Worm (Caenorhabditis elegans): ENCODE data around the gene B0495.9.

B0495.9 gene

ce11 chrII:7695636-7696035, 12.9 kb downstream of the B0495.9 start:
- TF ChIP-seq lsy-2 (tag; optimal IDR thresholded peaks at IDR 0.05), result no peak
- no peak for TF ChIP-seq elt-3 (tag; optimal IDR thresholded peaks at IDR 0.05)
- no peak for TF ChIP-seq sptf-1 (tag; optimal IDR thresholded peaks at IDR 0.05)
- TF ChIP-seq tbx-8 (GFP tag; optimal IDR thresholded peaks at IDR 0.05), result no peak

ce11 chrII:7694745-7695144, 13.8 kb downstream of the B0495.9 start:
- TF ChIP-seq ceh-83 (GFP tag; optimal IDR thresholded peaks at IDR 0.05), result no peak
- no peak for TF ChIP-seq cnd-1 (tag; optimal IDR thresholded peaks at IDR 0.05)
- TF ChIP-seq mep-1 (tag; optimal IDR thresholded peaks at IDR 0.05), result no peak
- TF ChIP-seq nhr-76 (tag; optimal IDR thresholded peaks at IDR 0.05), result no peak
- no peak for TF ChIP-seq flh-1 (GFP tag; optimal IDR thresholded peaks at IDR 0.05)
- no peak for TF ChIP-seq hlh-1 (tag; optimal IDR thresholded peaks at IDR 0.05)
- no peak for TF ChIP-seq drap-1 (GFP tag; optimal IDR thresholded peaks at IDR 0.05)
- no peak for TF ChIP-seq zip-8 (tag; optimal IDR thresholded peaks at IDR 0.05)
- TF ChIP-seq elt-1 (tag; optimal IDR thresholded peaks at IDR 0.05; ENCODE audit: borderline replicate concordance, insufficient read depth), result no peak
- TF ChIP-seq snpc-4 (tag; optimal IDR thresholded peaks at IDR 0.05), result no peak
- no peak for TF ChIP-seq nhr-237 (tag; optimal IDR thresholded peaks at IDR 0.05)
- TF ChIP-seq lsy-2 (tag; optimal IDR thresholded peaks at IDR 0.05), result no peak
- no peak for TF ChIP-seq nhr-2 (tag; optimal IDR thresholded peaks at IDR 0.05)
- TF ChIP-seq blmp-1 (tag; optimal IDR thresholded peaks at IDR 0.05), result no peak
- TF ChIP-seq tbx-8 (GFP tag; optimal IDR thresholded peaks at IDR 0.05), result no peak
- TF ChIP-seq lin-13 (tag; optimal IDR thresholded peaks at IDR 0.05), result no peak
- TF ChIP-seq ham-2 (GFP tag; optimal IDR thresholded peaks at IDR 0.05), result no peak
- TF ChIP-seq mls-2 (tag; optimal IDR thresholded peaks at IDR 0.05), result no peak
- no peak for TF ChIP-seq nhr-12 (tag; optimal IDR thresholded peaks at IDR 0.05)

DNA sequence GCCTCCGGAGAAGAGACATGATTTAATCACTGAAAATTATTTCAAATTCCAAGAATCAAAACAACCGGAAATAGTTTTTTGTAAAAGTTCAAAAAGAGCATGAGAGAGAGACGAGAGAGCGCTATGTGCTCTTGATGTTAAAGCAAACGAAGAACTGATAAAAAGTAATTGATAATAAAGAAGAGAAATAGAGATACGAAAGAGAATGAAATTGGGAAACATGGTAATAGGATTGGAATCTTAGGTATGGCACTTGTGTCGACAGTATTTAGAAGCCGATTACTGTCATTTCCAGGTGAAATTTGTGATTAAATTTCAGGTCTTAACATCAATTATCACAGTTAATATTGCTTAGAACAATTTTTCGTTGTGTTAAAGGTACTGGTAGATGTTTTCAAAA, 14.6 kb downstream of the B0495.9 start, which contains the start of gene nhx-2:
TSS of gene nhx-2 (minus strand) at position 29 of the 400 bp plus-strand sequence.
- TF ChIP-seq drap-1 (GFP tag; optimal IDR thresholded peaks at IDR 0.05), result no peak
- TF ChIP-seq lin-32 (GFP tag; optimal IDR thresholded peaks at IDR 0.05), result no peak
- TF ChIP-seq tbx-8 (GFP tag; optimal IDR thresholded peaks at IDR 0.05), result no peak
- no peak for TF ChIP-seq elt-1 (tag; optimal IDR thresholded peaks at IDR 0.05; ENCODE audit: borderline replicate concordance, insufficient read depth)

- TF ChIP-seq cnd-1 (tag; optimal IDR thresholded peaks at IDR 0.05), result no peak
- TF ChIP-seq unc-120 (tag; optimal IDR thresholded peaks at IDR 0.05; ENCODE audit: poor library complexity, severe bottlenecking), result no peak
- TF ChIP-seq ceh-83 (GFP tag; optimal IDR thresholded peaks at IDR 0.05), result no peak
- TF ChIP-seq lsy-2 (tag; optimal IDR thresholded peaks at IDR 0.05), result no peak
- TF ChIP-seq mab-5 (tag; optimal IDR thresholded peaks at IDR 0.05), result no peak
Measured at ce11 chrII:7690384-7690783, 18.1 kb downstream of the B0495.9 start, which contains the start of gene pid-1. Gene pid-1, minus strand, starts transcription at chrII:7690556.

DNA sequence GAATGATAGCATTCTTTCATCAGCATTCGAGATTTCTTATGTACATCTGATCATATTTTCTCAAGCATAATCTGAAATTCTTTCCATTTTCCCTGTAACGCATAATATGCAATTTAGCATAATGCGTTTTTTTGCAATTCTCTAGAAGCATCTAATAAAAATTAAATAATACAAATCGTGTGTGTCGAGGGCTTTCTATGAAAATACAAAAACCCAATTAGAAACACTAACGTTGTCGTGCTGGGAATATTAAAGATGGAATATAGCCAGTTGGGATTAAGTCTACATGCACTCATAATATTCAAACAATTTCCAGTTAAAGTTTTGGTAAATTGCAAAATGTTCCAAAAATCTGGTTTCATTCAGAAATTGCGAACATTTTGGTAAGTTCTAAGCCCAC, 23.9 kb downstream of the B0495.9 start, which contains the start of gene F18A1.1:
TSS of gene F18A1.1 (plus strand) at position 301 of the 400 bp plus-strand sequence.
- TF ChIP-seq cnd-1 (tag; optimal IDR thresholded peaks at IDR 0.05) (no peak), lin-32 (GFP tag; optimal IDR thresholded peaks at IDR 0.05) (no peak), mab-5 (tag; optimal IDR thresholded peaks at IDR 0.05) (no peak), pha-4 (tag; optimal IDR thresholded peaks at IDR 0.05) (no peak), unc-120 (tag; optimal IDR thresholded peaks at IDR 0.05; ENCODE audit: poor library complexity, severe bottlenecking) (no peak), lsy-2 (tag; optimal IDR thresholded peaks at IDR 0.05) (no peak), nhr-237 (tag; optimal IDR thresholded peaks at IDR 0.05) (no peak)

- TF ChIP-seq ceh-43 (GFP tag; optimal IDR thresholded peaks at IDR 0.05) (no peak), nhr-237 (tag; optimal IDR thresholded peaks at IDR 0.05) (no peak), elt-3 (tag; optimal IDR thresholded peaks at IDR 0.05) (no peak), ztf-11 (tag; optimal IDR thresholded peaks at IDR 0.05) (no peak), mep-1 (tag; optimal IDR thresholded peaks at IDR 0.05) (no peak), mls-2 (tag; optimal IDR thresholded peaks at IDR 0.05) (no peak), sem-2 (GFP tag; optimal IDR thresholded peaks at IDR 0.05) (no peak), M03D4.4 (tag; optimal IDR thresholded peaks at IDR 0.05) (no peak)
Measured at ce11 chrII:7682488-7682887, 26.0 kb downstream of the B0495.9 start.

Measured in whole organism, mixed stage, embryonic.